Fruit fly (Drosophila melanogaster) whole organism, embryonic: ENCODE measurements around the gene CG17233.

Experiments used
- Asciz ChIP-seq: fragments of 200-800 bp; sonication (Bioruptor generic); optimal IDR thresholded peaks from 2 replicates; lab custom pipeline; 2017; ENCODE audit warnings: missing biosample characterization, mild to moderate bottlenecking, missing genetic modification characterization, missing genetic modification reagents
- Atf3 ChIP-seq: fragments of 200-800 bp; sonication (Bioruptor generic); optimal IDR thresholded peaks from 3 replicates; lab custom pipeline; 2016; ENCODE audit warnings: missing biosample characterization, missing genetic modification characterization
- Blimp-1 ChIP-seq: fragments of 200-800 bp; sonication (Bioruptor generic); optimal IDR thresholded peaks from 3 replicates; lab custom pipeline; 2018; ENCODE audit warnings: missing biosample characterization, missing genetic modification characterization, mild to moderate bottlenecking, moderate library complexity, missing genetic modification reagents
- CG10267 ChIP-seq: fragments of 200-800 bp; sonication (Bioruptor generic); optimal IDR thresholded peaks from 2 replicates; lab custom pipeline; 2018; ENCODE audit warnings: missing biosample characterization, mild to moderate bottlenecking, missing genetic modification characterization, moderate library complexity
- CG11504 ChIP-seq: fragments of 200-800 bp; sonication (Bioruptor generic); optimal IDR thresholded peaks from 3 replicates; lab custom pipeline; 2019; ENCODE audit warnings: missing biosample characterization, mild to moderate bottlenecking, missing genetic modification characterization, moderate library complexity
- CG1233 ChIP-seq: fragments of 200-800 bp; sonication (Bioruptor generic); optimal IDR thresholded peaks from 4 replicates; lab custom pipeline; 2018; ENCODE audit warnings: missing biosample characterization, mild to moderate bottlenecking, missing genetic modification characterization
- CG14014 ChIP-seq: fragments of 200-800 bp; sonication (Bioruptor generic); IDR thresholded peaks from 2 replicates; pipeline ENCODE4 v1.3.6; 2022; ENCODE audit warnings: missing biosample characterization, missing genetic modification characterization
- CG14667 ChIP-seq: fragments of 200-800 bp; sonication (Bioruptor generic); IDR thresholded peaks from 2 replicates; pipeline ENCODE4 v1.3.6; 2022; ENCODE audit warnings: missing biosample characterization, missing genetic modification characterization
- CG1647 ChIP-seq: fragments of 200-800 bp; sonication (Bioruptor generic); optimal IDR thresholded peaks from 3 replicates; lab custom pipeline; 2016; ENCODE audit warnings: missing biosample characterization, missing genetic modification characterization
- CG17328 ChIP-seq: fragments of 200-800 bp; sonication (Bioruptor generic); IDR thresholded peaks from 2 replicates; pipeline ENCODE4 v1.3.6; 2022; ENCODE audit warnings: missing biosample characterization, missing genetic modification characterization
- CG1792 ChIP-seq: fragments of 200-800 bp; sonication (Bioruptor generic); optimal IDR thresholded peaks from 2 replicates; lab custom pipeline; 2016; ENCODE audit warnings: missing biosample characterization, missing genetic modification characterization
- CG2120 ChIP-seq: fragments of 200-800 bp; sonication (Bioruptor generic); optimal IDR thresholded peaks from 3 replicates; lab custom pipeline; 2016; ENCODE audit warnings: missing biosample characterization, missing genetic modification characterization
- CG4424 ChIP-seq: fragments of 200-800 bp; sonication (Bioruptor generic); optimal IDR thresholded peaks from 3 replicates; lab custom pipeline; 2016; ENCODE audit warnings: missing biosample characterization, missing genetic modification characterization
- CG5180 ChIP-seq: fragments of 200-800 bp; sonication (Bioruptor generic); optimal IDR thresholded peaks from 3 replicates; lab custom pipeline; 2017; ENCODE audit warnings: missing biosample characterization, missing genetic modification characterization, mild to moderate bottlenecking, moderate library complexity, missing genetic modification reagents
- CG7786 ChIP-seq: fragments of 200-800 bp; sonication (Bioruptor generic); optimal IDR thresholded peaks from 2 replicates; lab custom pipeline; 2016; ENCODE audit warnings: missing biosample characterization, missing genetic modification characterization
- CG7987 ChIP-seq: fragments of 200-800 bp; sonication (Bioruptor generic); optimal IDR thresholded peaks from 2 replicates; lab custom pipeline; 2018; ENCODE audit warnings: missing biosample characterization, mild to moderate bottlenecking, missing genetic modification characterization, moderate library complexity
- CG8388 ChIP-seq: fragments of 200-800 bp; sonication (Bioruptor generic); optimal IDR thresholded peaks from 2 replicates; lab custom pipeline; 2019; ENCODE audit warnings: missing biosample characterization, mild to moderate bottlenecking, missing genetic modification characterization, moderate library complexity
- CG9727 ChIP-seq: fragments of 200-800 bp; sonication (Bioruptor generic); optimal IDR thresholded peaks from 3 replicates; lab custom pipeline; 2017; ENCODE audit warnings: missing biosample characterization, mild to moderate bottlenecking, missing genetic modification characterization
- Chrac-16 ChIP-seq: fragments of 200-800 bp; sonication (Bioruptor generic); optimal IDR thresholded peaks from 3 replicates; lab custom pipeline; 2016; ENCODE audit warnings: missing biosample characterization, missing genetic modification characterization
- CoRest ChIP-seq: fragments of 200-800 bp; sonication (Bioruptor generic); optimal IDR thresholded peaks from 3 replicates; lab custom pipeline; 2018; ENCODE audit warnings: missing biosample characterization, mild to moderate bottlenecking, missing genetic modification characterization, moderate library complexity
- Dad ChIP-seq: fragments of 200-800 bp; sonication (Bioruptor generic); optimal IDR thresholded peaks from 3 replicates; lab custom pipeline; 2016; ENCODE audit warnings: missing biosample characterization, missing genetic modification characterization
- Drgx ChIP-seq: fragments of 200-800 bp; sonication (Bioruptor generic); IDR thresholded peaks from 2 replicates; pipeline ENCODE4 v1.3.6; 2022; ENCODE audit warnings: missing biosample characterization, missing genetic modification characterization
- HmgD ChIP-seq: fragments of 200-800 bp; sonication (Bioruptor generic); optimal IDR thresholded peaks from 3 replicates; lab custom pipeline; 2016; ENCODE audit warnings: missing biosample characterization, missing genetic modification characterization
- Jarid2 ChIP-seq: fragments of 200-800 bp; sonication (Bioruptor generic); optimal IDR thresholded peaks from 3 replicates; lab custom pipeline; 2017; ENCODE audit warnings: mild to moderate bottlenecking, missing biosample characterization, missing genetic modification reagents, missing genetic modification characterization
- Kr ChIP-seq: fragments of 200-800 bp; sonication (Bioruptor generic); optimal IDR thresholded peaks from 2 replicates; lab custom pipeline; 2017; ENCODE audit warnings: missing biosample characterization, mild to moderate bottlenecking, missing genetic modification characterization
- Oaz ChIP-seq: fragments of 200-800 bp; sonication (Bioruptor generic); IDR thresholded peaks from 2 replicates; pipeline ENCODE4 v1.3.6; 2022; ENCODE audit warnings: missing biosample characterization, missing genetic modification characterization
- Ravus ChIP-seq: fragments of 200-800 bp; sonication (Bioruptor generic); IDR thresholded peaks from 2 replicates; pipeline ENCODE4 v1.3.6; 2022; ENCODE audit warnings: missing biosample characterization, missing genetic modification characterization
- Trl ChIP-seq, 3 experiments: fragments of >200 bp in 2 of 3; fragments of 200-800 bp in 1 of 3; sonication (Bioruptor generic) in 1 of 3; optimal IDR thresholded peaks; 2 replicates in 1 of 3; 3 replicates in 2 of 3; lab custom pipeline; 2016 to 2017; ENCODE audit warnings: missing biosample characterization in 1 of 3, missing genetic modification characterization in 1 of 3
- Xrp1 ChIP-seq: fragments of 200-800 bp; sonication (Bioruptor generic); IDR thresholded peaks from 2 replicates; pipeline ENCODE4 v1.3.6; 2022; ENCODE audit warnings: missing biosample characterization, missing genetic modification characterization
- ac ChIP-seq: fragments of 200-800 bp; sonication (Bioruptor generic); optimal IDR thresholded peaks from 3 replicates; lab custom pipeline; 2017; ENCODE audit warnings: missing biosample characterization, mild to moderate bottlenecking, missing genetic modification characterization
- bcd ChIP-seq: fragments of 200-800 bp; sonication (Bioruptor generic); optimal IDR thresholded peaks from 2 replicates; lab custom pipeline; 2017; ENCODE audit warnings: missing biosample characterization, mild to moderate bottlenecking, missing genetic modification characterization
- bsh ChIP-seq, 2 experiments: fragments of 200-800 bp; sonication (Bioruptor generic); optimal IDR thresholded peaks; 2 replicates each; lab custom pipeline; 2017 to 2018; ENCODE audit warnings: mild to moderate bottlenecking in 2 of 2, missing biosample characterization in 2 of 2, missing genetic modification characterization in 2 of 2, moderate library complexity in 1 of 2
- btn ChIP-seq: fragments of 200-800 bp; sonication (Bioruptor generic); optimal IDR thresholded peaks from 2 replicates; lab custom pipeline; 2016; ENCODE audit warnings: missing biosample characterization, missing genetic modification characterization
- ems ChIP-seq: fragments of 200-800 bp; sonication (Bioruptor generic); optimal IDR thresholded peaks from 3 replicates; lab custom pipeline; 2016; ENCODE audit warnings: missing biosample characterization, missing genetic modification characterization
- fd102C ChIP-seq: fragments of 200-800 bp; sonication (Bioruptor generic); optimal IDR thresholded peaks from 2 replicates; lab custom pipeline; 2018; ENCODE audit warnings: missing biosample characterization, mild to moderate bottlenecking, missing genetic modification characterization, moderate library complexity
- grau ChIP-seq: fragments of 200-800 bp; optimal IDR thresholded peaks from 3 replicates; lab custom pipeline; 2019; ENCODE audit warnings: missing biosample characterization, mild to moderate bottlenecking, missing genetic modification characterization, moderate library complexity
- jumu ChIP-seq: fragments of 200-800 bp; sonication (Bioruptor generic); optimal IDR thresholded peaks from 3 replicates; lab custom pipeline; 2016; ENCODE audit warnings: missing biosample characterization, missing genetic modification characterization
- kay ChIP-seq: fragments of 200-800 bp; sonication (Bioruptor generic); optimal IDR thresholded peaks from 2 replicates; lab custom pipeline; 2016; ENCODE audit warnings: missing biosample characterization, missing genetic modification characterization
- lab ChIP-seq: fragments of 200-800 bp; sonication (Bioruptor generic); optimal IDR thresholded peaks from 3 replicates; lab custom pipeline; 2017; ENCODE audit warnings: missing biosample characterization, missing genetic modification characterization, mild to moderate bottlenecking, moderate library complexity, missing genetic modification reagents
- onecut ChIP-seq: fragments of 200-800 bp; sonication (Bioruptor generic); IDR thresholded peaks from 2 replicates; pipeline ENCODE4 v1.3.6; 2022; ENCODE audit warnings: missing biosample characterization, missing genetic modification characterization
- otp ChIP-seq: fragments of 200-800 bp; sonication (Bioruptor generic); IDR thresholded peaks from 3 replicates; pipeline ENCODE4, ENCODE4 v1.3.6; 2022; ENCODE audit warnings: missing biosample characterization, missing genetic modification characterization
- pan ChIP-seq, 4 experiments: fragments of >200 bp in 3 of 4; fragments of 200-800 bp in 1 of 4; sonication (Bioruptor generic) in 1 of 4; optimal IDR thresholded peaks in 3 of 4; IDR thresholded peaks in 1 of 4; 2 replicates each; pipeline versions ENCODE4 v1.3.6 to Lab custom; 2017 to 2022; ENCODE audit warnings: missing biosample characterization in 2 of 4, missing genetic modification characterization in 2 of 4, mixed read lengths in 1 of 4
- pfk ChIP-seq: fragments of 200-800 bp; sonication (Bioruptor generic); optimal IDR thresholded peaks from 2 replicates; lab custom pipeline; 2018; ENCODE audit warnings: missing biosample characterization, mild to moderate bottlenecking, missing genetic modification characterization, moderate library complexity
- pros ChIP-seq: fragments of 200-800 bp; sonication (Bioruptor generic); optimal IDR thresholded peaks from 3 replicates; lab custom pipeline; 2019; ENCODE audit warnings: missing biosample characterization, mild to moderate bottlenecking, missing genetic modification characterization, moderate library complexity
- salm ChIP-seq: fragments of 200-800 bp; sonication (Bioruptor generic); optimal IDR thresholded peaks from 2 replicates; lab custom pipeline; 2018; ENCODE audit warnings: missing biosample characterization, mild to moderate bottlenecking, missing genetic modification characterization
- slou ChIP-seq: fragments of 200-800 bp; sonication (Bioruptor generic); optimal IDR thresholded peaks from 3 replicates; lab custom pipeline; 2016; ENCODE audit warnings: missing biosample characterization, missing genetic modification characterization
- sqz ChIP-seq: fragments of 200-800 bp; sonication (Bioruptor generic); optimal IDR thresholded peaks from 3 replicates; lab custom pipeline; 2018; ENCODE audit warnings: missing biosample characterization, mild to moderate bottlenecking, missing genetic modification characterization
- toy ChIP-seq: fragments of 200-800 bp; sonication (Bioruptor generic); IDR thresholded peaks from 2 replicates; pipeline ENCODE4 v1.3.6; 2022; ENCODE audit warnings: missing biosample characterization, missing genetic modification characterization
- trem ChIP-seq: fragments of 200-800 bp; optimal IDR thresholded peaks from 3 replicates; lab custom pipeline; 2019; ENCODE audit warnings: missing biosample characterization, mild to moderate bottlenecking, missing genetic modification characterization, moderate library complexity
- wdn ChIP-seq: fragments of 200-800 bp; sonication (Bioruptor generic); IDR thresholded peaks from 2 replicates; pipeline ENCODE4 v1.3.6; 2022; ENCODE audit warnings: missing biosample characterization, missing genetic modification characterization

CG17233 gene

dm6 chr3L:20195875-20196274 is 45.8 kb downstream of the CG17233 start (continued):
- TF ChIP-seq trem (peak; percentile 51), CG4424 (GFP tag; lab: Kevin White, UChicago) (peak; percentile 66), CG5180 (GFP tag; lab: Kevin White, UChicago) (peak; percentile 53), Oaz (GFP tag; lab: Robert Waterston, UW) (no peak), otp (peak; percentile 58; the same call in 1 of the 3 replicates), ac (GFP tag; lab: Kevin White, UChicago) (no peak), Jarid2 (GFP tag; lab: Kevin White, UChicago) (no peak), CG14014 (GFP tag; lab: Robert Waterston, UW) (peak; percentile 51; the same call in 1 of the 2 replicates), pros (GFP tag; lab: Kevin White, UChicago) (no peak), CG7786 (GFP tag; lab: Kevin White, UChicago) (peak; percentile 24), CG7987 (GFP tag; lab: Kevin White, UChicago) (no peak), sqz (GFP tag; lab: Kevin White, UChicago) (no peak), Kr (GFP tag; lab: Kevin White, UChicago) (no peak), CG11504 (tag; lab: Kevin White, UChicago) (peak; percentile 80), ems (peak; percentile 54), CG9727 (GFP tag; lab: Kevin White, UChicago) (peak; percentile 31), jumu (GFP tag; lab: Kevin White, UChicago) (peak; percentile 54), Xrp1 (peak; percentile 81), btn (GFP tag; lab: Kevin White, UChicago) (peak; percentile 43), onecut (GFP tag; lab: Robert Waterston, UW) (peak; percentile 26), Drgx (GFP tag; lab: Robert Waterston, UW) (peak; percentile 88), CG10267 (peak; percentile 28), CG2120 (no peak), CG17328 (peak; percentile 48), fd102C (GFP tag; lab: Kevin White, UChicago) (no peak), grau (tag; lab: Kevin White, UChicago) (peak; percentile 95), pan (optimal IDR thresholded peaks at IDR 0.05; lab: Kevin White, UChicago) (no peak), pan (GFP tag; optimal IDR thresholded peaks at IDR 0.05 in 1 of 2, IDR thresholded peaks at IDR 0.05 in 1 of 2) (peak in 1 of 2 experiments; percentile 81), Asciz (peak; percentile 53), CoRest (tag; lab: Kevin White, UChicago) (peak; percentile 60), bsh (GFP tag; optimal IDR thresholded peaks at IDR 0.05; lab: Kevin White, UChicago) (peak; percentile 72 to 81), HmgD (GFP tag; lab: Kevin White, UChicago) (no peak), wdn (GFP tag; lab: Robert Waterston, UW) (no peak), Blimp-1 (GFP tag; lab: Kevin White, UChicago) (peak; percentile 71), Trl (optimal IDR thresholded peaks at IDR 0.05; lab: Kevin White, UChicago) (no peak), Trl (GFP tag; optimal IDR thresholded peaks at IDR 0.05; lab: Kevin White, UChicago) (peak; percentile 47), salm (tag; lab: Kevin White, UChicago) (peak; percentile 56), pfk (GFP tag; lab: Kevin White, UChicago) (no peak), kay (GFP tag; lab: Kevin White, UChicago) (peak; percentile 6), lab (GFP tag; lab: Kevin White, UChicago) (peak; percentile 67), Atf3 (GFP tag; lab: Kevin White, UChicago) (peak; percentile 34), CG1233 (GFP tag; lab: Kevin White, UChicago) (peak; percentile 52), slou (GFP tag; lab: Kevin White, UChicago) (no peak), Dad (peak; percentile 39), Ravus (GFP tag; lab: Robert Waterston, UW) (peak; percentile 38), Chrac-16 (GFP tag; lab: Kevin White, UChicago) (peak; percentile 2), CG14667 (GFP tag; lab: Robert Waterston, UW) (peak; percentile 52; the same call in 1 of the 2 replicates), toy (no peak), bcd (GFP tag; lab: Kevin White, UChicago) (peak; percentile 38), CG8388 (GFP tag; lab: Kevin White, UChicago) (peak; percentile 58), CG1792 (GFP tag; lab: Kevin White, UChicago) (no peak), CG1647 (GFP tag; lab: Kevin White, UChicago) (peak; percentile 37)
